Fruit fly (Drosophila melanogaster) whole organism, embryonic: ENCODE measurements around the gene CG43401.

ENCODE experiments used
- Aef1 ChIP-seq: fragments of 200-800 bp; sonication (Bioruptor generic); IDR thresholded peaks from 3 replicates; pipeline ENCODE4 v1.3.6; 2022; ENCODE audit warnings: missing biosample characterization, missing genetic modification characterization
- CG10959 ChIP-seq: fragments of 200-800 bp; sonication (Bioruptor generic); IDR thresholded peaks from 2 replicates; pipeline ENCODE4 v1.3.6; 2022; ENCODE audit warnings: missing biosample characterization, missing genetic modification characterization
- CG10979 ChIP-seq: fragments of 200-800 bp; sonication (Bioruptor generic); optimal IDR thresholded peaks from 2 replicates; lab custom pipeline; 2018; ENCODE audit warnings: missing biosample characterization, mild to moderate bottlenecking, missing genetic modification characterization, moderate library complexity
- CG11398 ChIP-seq: fragments of 200-800 bp; sonication (Bioruptor generic); optimal IDR thresholded peaks from 2 replicates; lab custom pipeline; 2016; ENCODE audit warnings: missing biosample characterization, missing genetic modification characterization
- CG12219 ChIP-seq: fragments of 200-800 bp; sonication (Bioruptor generic); optimal IDR thresholded peaks from 3 replicates; lab custom pipeline; 2018; ENCODE audit warnings: missing biosample characterization, mild to moderate bottlenecking, missing genetic modification characterization
- CG12942 ChIP-seq: fragments of 200-800 bp; sonication (Bioruptor generic); optimal IDR thresholded peaks from 3 replicates; lab custom pipeline; 2016; ENCODE audit warnings: missing biosample characterization, missing genetic modification characterization
- CG15011 ChIP-seq: fragments of 200-800 bp; sonication (Bioruptor generic); optimal IDR thresholded peaks from 3 replicates; lab custom pipeline; 2018; ENCODE audit warnings: missing biosample characterization, mild to moderate bottlenecking, missing genetic modification characterization
- CG15073 ChIP-seq: fragments of 200-800 bp; sonication (Bioruptor generic); optimal IDR thresholded peaks from 2 replicates; lab custom pipeline; 2016; ENCODE audit warnings: missing biosample characterization, missing genetic modification characterization
- CG1529 ChIP-seq: fragments of 200-800 bp; sonication (Bioruptor generic); optimal IDR thresholded peaks from 3 replicates; lab custom pipeline; 2018; ENCODE audit warnings: missing biosample characterization, missing genetic modification characterization
- CG1602 ChIP-seq: fragments of 200-800 bp; sonication (Bioruptor generic); optimal IDR thresholded peaks from 3 replicates; lab custom pipeline; 2016; ENCODE audit warnings: missing biosample characterization, missing genetic modification characterization
- CG17912 ChIP-seq: fragments of 200-800 bp; sonication (Bioruptor generic); optimal IDR thresholded peaks from 2 replicates; lab custom pipeline; 2018; ENCODE audit warnings: missing biosample characterization, mild to moderate bottlenecking, missing genetic modification characterization
- CG1792 ChIP-seq: fragments of 200-800 bp; sonication (Bioruptor generic); optimal IDR thresholded peaks from 2 replicates; lab custom pipeline; 2016; ENCODE audit warnings: missing biosample characterization, missing genetic modification characterization
- CG18011 ChIP-seq: fragments of 200-800 bp; sonication (Bioruptor generic); optimal IDR thresholded peaks from 2 replicates; lab custom pipeline; 2017; ENCODE audit warnings: missing biosample characterization, missing genetic modification characterization, mild to moderate bottlenecking, moderate library complexity, missing genotype
- CG18476 ChIP-seq: fragments of 200-800 bp; sonication (Bioruptor generic); optimal IDR thresholded peaks from 2 replicates; lab custom pipeline; 2016; ENCODE audit warnings: missing biosample characterization, mild to moderate bottlenecking, missing genetic modification characterization
- CG18619 ChIP-seq: fragments of 200-800 bp; sonication (Bioruptor generic); optimal IDR thresholded peaks from 3 replicates; lab custom pipeline; 2017; ENCODE audit warnings: missing biosample characterization, mild to moderate bottlenecking, missing genetic modification characterization
- CG2116 ChIP-seq: fragments of 200-800 bp; sonication (Bioruptor generic); optimal IDR thresholded peaks from 3 replicates; lab custom pipeline; 2018; ENCODE audit warnings: missing biosample characterization, mild to moderate bottlenecking, missing genetic modification characterization
- CG2129 ChIP-seq: fragments of 200-800 bp; sonication (Bioruptor generic); IDR thresholded peaks from 2 replicates; pipeline ENCODE4 v1.3.6; 2022; ENCODE audit warnings: missing biosample characterization, missing genetic modification characterization; ENCODE audit not compliant: partially characterized antibody
- CG32532 ChIP-seq: fragments of 200-800 bp; sonication (Bioruptor generic); IDR thresholded peaks from 2 replicates; pipeline ENCODE4 v1.3.6; 2022; ENCODE audit warnings: missing biosample characterization, missing genetic modification characterization
- CG3847 ChIP-seq: fragments of 200-800 bp; sonication (Bioruptor generic); IDR thresholded peaks from 2 replicates; pipeline ENCODE4 v1.3.6; 2022; ENCODE audit warnings: missing biosample characterization, missing genetic modification characterization
- CG5180 ChIP-seq: fragments of 200-800 bp; sonication (Bioruptor generic); optimal IDR thresholded peaks from 3 replicates; lab custom pipeline; 2017; ENCODE audit warnings: missing biosample characterization, missing genetic modification characterization, mild to moderate bottlenecking, moderate library complexity, missing genetic modification reagents
- CG6765 ChIP-seq: fragments of 200-800 bp; sonication (Bioruptor generic); optimal IDR thresholded peaks from 3 replicates; lab custom pipeline; 2017; ENCODE audit warnings: missing biosample characterization, mild to moderate bottlenecking, missing genetic modification characterization
- CG7556 ChIP-seq: fragments of 200-800 bp; sonication (Bioruptor generic); optimal IDR thresholded peaks from 2 replicates; lab custom pipeline; 2017; ENCODE audit warnings: missing biosample characterization, mild to moderate bottlenecking, missing genetic modification characterization
- CG7987 ChIP-seq: fragments of 200-800 bp; sonication (Bioruptor generic); optimal IDR thresholded peaks from 2 replicates; lab custom pipeline; 2018; ENCODE audit warnings: missing biosample characterization, mild to moderate bottlenecking, missing genetic modification characterization, moderate library complexity
- CG8089 ChIP-seq: fragments of 200-800 bp; sonication (Bioruptor generic); optimal IDR thresholded peaks from 3 replicates; lab custom pipeline; 2016; ENCODE audit warnings: missing biosample characterization, missing genetic modification characterization
- CG8924 ChIP-seq: fragments of 200-800 bp; optimal IDR thresholded peaks from 3 replicates; lab custom pipeline; 2019; ENCODE audit warnings: missing biosample characterization, mild to moderate bottlenecking, missing genetic modification characterization, moderate library complexity
- E2f1 ChIP-seq: fragments of 200-800 bp; sonication (Bioruptor generic); IDR thresholded peaks from 2 replicates; pipeline ENCODE4 v1.3.6; 2022; ENCODE audit warnings: missing biosample characterization, missing genetic modification characterization
- Ets65A ChIP-seq: fragments of 200-800 bp; sonication (Bioruptor generic); peaks from one replicate; lab custom pipeline; 2016; ENCODE audit warnings: missing biosample characterization, missing genetic modification characterization
- Gsc ChIP-seq: fragments of 200-800 bp; sonication (Bioruptor generic); IDR thresholded peaks from 2 replicates; pipeline ENCODE4 v1.3.6; 2022; ENCODE audit warnings: missing biosample characterization, missing genetic modification characterization
- H2.0 ChIP-seq: fragments of 200-800 bp; sonication (Bioruptor generic); IDR thresholded peaks from 2 replicates; pipeline ENCODE4 v1.3.6; 2022; ENCODE audit warnings: missing biosample characterization, missing genetic modification characterization
- Neu2 ChIP-seq: fragments of 200-800 bp; sonication (Bioruptor generic); optimal IDR thresholded peaks from 3 replicates; lab custom pipeline; 2016; ENCODE audit warnings: missing biosample characterization, missing genetic modification characterization, borderline replicate concordance
- Nf-YB ChIP-seq: fragments of 200-800 bp; sonication (Bioruptor generic); optimal IDR thresholded peaks from 3 replicates; lab custom pipeline; 2019; ENCODE audit warnings: missing biosample characterization, mild to moderate bottlenecking, missing genetic modification characterization, moderate library complexity
- Usf ChIP-seq: fragments of 200-800 bp; sonication (Bioruptor generic); optimal IDR thresholded peaks from 2 replicates; lab custom pipeline; 2017; ENCODE audit warnings: missing genotype, missing biosample characterization, missing genetic modification characterization
- ab ChIP-seq: fragments of 200-800 bp; sonication (Bioruptor generic); optimal IDR thresholded peaks from 2 replicates; lab custom pipeline; 2016; ENCODE audit warnings: missing biosample characterization, missing genetic modification characterization
- az2 ChIP-seq: fragments of 200-800 bp; sonication (Bioruptor generic); optimal IDR thresholded peaks from 3 replicates; lab custom pipeline; 2016; ENCODE audit warnings: missing biosample characterization, missing genetic modification characterization
- bbx ChIP-seq: fragments of 200-800 bp; sonication (Bioruptor generic); IDR thresholded peaks from 2 replicates; pipeline ENCODE4 v1.3.6; 2022; ENCODE audit warnings: missing biosample characterization, missing genetic modification characterization; ENCODE audit not compliant: partially characterized antibody
- chif ChIP-seq, 2 experiments: fragments of 200-800 bp; sonication (Bioruptor generic); optimal IDR thresholded peaks; 3 replicates each; lab custom pipeline; 2016; ENCODE audit warnings: missing biosample characterization in 2 of 2, missing genetic modification characterization in 2 of 2
- chm ChIP-seq: fragments of 200-800 bp; sonication (Bioruptor generic); IDR thresholded peaks from 2 replicates; pipeline ENCODE4 v1.3.6; 2022; ENCODE audit warnings: missing biosample characterization, missing genetic modification characterization
- chn ChIP-seq: fragments of 200-800 bp; sonication (Bioruptor generic); optimal IDR thresholded peaks from 2 replicates; lab custom pipeline; 2016; ENCODE audit warnings: missing biosample characterization, missing genetic modification characterization
- dm ChIP-seq: fragments of 200-800 bp; sonication (Bioruptor generic); optimal IDR thresholded peaks from 3 replicates; lab custom pipeline; 2016; ENCODE audit warnings: missing biosample characterization, missing genetic modification characterization
- her ChIP-seq: fragments of 200-800 bp; sonication (Bioruptor generic); optimal IDR thresholded peaks from 2 replicates; lab custom pipeline; 2016; ENCODE audit warnings: missing biosample characterization, missing genetic modification characterization
- maf-S ChIP-seq: fragments of 200-800 bp; sonication (Bioruptor generic); optimal IDR thresholded peaks from 2 replicates; lab custom pipeline; 2016; ENCODE audit warnings: missing biosample characterization, missing genetic modification characterization
- p53 ChIP-seq: fragments of 200-800 bp; sonication (Bioruptor generic); optimal IDR thresholded peaks from 2 replicates; lab custom pipeline; 2016; ENCODE audit warnings: missing biosample characterization, missing genetic modification characterization
- pan ChIP-seq, 4 experiments: fragments of >200 bp in 3 of 4; fragments of 200-800 bp in 1 of 4; sonication (Bioruptor generic) in 1 of 4; optimal IDR thresholded peaks in 3 of 4; IDR thresholded peaks in 1 of 4; 2 replicates each; pipeline versions ENCODE4 v1.3.6 to Lab custom; 2017 to 2022; ENCODE audit warnings: missing biosample characterization in 2 of 4, missing genetic modification characterization in 2 of 4, mixed read lengths in 1 of 4
- salm ChIP-seq: fragments of 200-800 bp; sonication (Bioruptor generic); optimal IDR thresholded peaks from 2 replicates; lab custom pipeline; 2018; ENCODE audit warnings: missing biosample characterization, mild to moderate bottlenecking, missing genetic modification characterization
- sim ChIP-seq: fragments of 200-800 bp; sonication (Bioruptor generic); IDR thresholded peaks from 2 replicates; pipeline ENCODE4 v1.3.6; 2022; ENCODE audit warnings: missing biosample characterization, missing genetic modification characterization
- stc ChIP-seq: fragments of 200-800 bp; sonication (Bioruptor generic); IDR thresholded peaks from 2 replicates; pipeline ENCODE4 v1.3.6; 2022; ENCODE audit warnings: missing biosample characterization, missing genetic modification characterization
- stwl ChIP-seq: fragments of 200-800 bp; sonication (Bioruptor generic); optimal IDR thresholded peaks from 3 replicates; lab custom pipeline; 2018; ENCODE audit warnings: missing biosample characterization, mild to moderate bottlenecking, missing genetic modification characterization, moderate library complexity
- toy ChIP-seq: fragments of 200-800 bp; sonication (Bioruptor generic); IDR thresholded peaks from 2 replicates; pipeline ENCODE4 v1.3.6; 2022; ENCODE audit warnings: missing biosample characterization, missing genetic modification characterization
- vfl ChIP-seq: fragments of 200-800 bp; sonication (Bioruptor generic); optimal IDR thresholded peaks from 2 replicates; lab custom pipeline; 2016; ENCODE audit warnings: missing biosample characterization, missing genetic modification characterization
- z ChIP-seq: fragments of 200-800 bp; sonication (Bioruptor generic); IDR thresholded peaks from 3 replicates; pipeline ENCODE4 v1.3.6; 2022; ENCODE audit warnings: missing biosample characterization, missing genetic modification characterization
- zen2 ChIP-seq: fragments of 200-800 bp; sonication (Bioruptor generic); IDR thresholded peaks from 3 replicates; pipeline ENCODE4 v1.3.6; 2022; ENCODE audit warnings: missing biosample characterization, missing genetic modification characterization; ENCODE audit not compliant: partially characterized antibody

CG43401 gene

dm6 chr2L:1420287-1420686 lies 8.0 kb upstream of the CG43401 start, which contains the start of gene robo2 (continued):
- TF ChIP-seq CG32532 (peak; percentile 67; the same call in 1 of the 2 replicates), p53 (GFP tag; lab: Kevin White, UChicago) (no peak), stwl (tag; lab: Kevin White, UChicago) (peak; percentile 62), CG17912 (GFP tag; lab: Kevin White, UChicago) (no peak), Ets65A (GFP tag; lab: Kevin White, UChicago) (no peak), Usf (GFP tag; lab: Kevin White, UChicago) (no peak), her (GFP tag; lab: Kevin White, UChicago) (peak; percentile 57), CG8924 (tag; lab: Kevin White, UChicago) (peak; percentile 47), Aef1 (GFP tag; lab: Robert Waterston, UW) (no peak), CG18011 (GFP tag; lab: Kevin White, UChicago) (no peak), CG5180 (GFP tag; lab: Kevin White, UChicago) (peak; percentile 93), ab (GFP tag; lab: Kevin White, UChicago) (no peak), z (peak; percentile 57; the same call in 2 of the 3 replicates), chif (GFP tag; optimal IDR thresholded peaks at IDR 0.05; lab: Kevin White, UChicago) (peak in 1 of 2 experiments; percentile 22), CG15011 (no peak), CG6765 (GFP tag; lab: Kevin White, UChicago) (no peak), CG1602 (GFP tag; lab: Kevin White, UChicago) (no peak), CG2116 (GFP tag; lab: Kevin White, UChicago) (no peak), CG10979 (peak; percentile 33), CG11398 (peak; percentile 67), CG2129 (GFP tag; lab: Robert Waterston, UW) (no peak), Nf-YB (GFP tag; lab: Kevin White, UChicago) (peak; percentile 58), CG10959 (GFP tag; lab: Robert Waterston, UW) (no peak), CG1792 (GFP tag; lab: Kevin White, UChicago) (no peak), chm (GFP tag; lab: Robert Waterston, UW) (peak; percentile 96), toy (GFP tag; lab: Robert Waterston, UW) (peak; percentile 71), vfl (GFP tag; lab: Kevin White, UChicago) (no peak), maf-S (peak; percentile 27), zen2 (no peak), CG18476 (GFP tag; lab: Kevin White, UChicago) (no peak), sim (GFP tag; lab: Robert Waterston, UW) (peak; percentile 75), CG8089 (GFP tag; lab: Kevin White, UChicago) (peak; percentile 26), bbx (GFP tag; lab: Robert Waterston, UW) (peak; percentile 78), salm (tag; lab: Kevin White, UChicago) (peak; percentile 40), CG7987 (GFP tag; lab: Kevin White, UChicago) (peak; percentile 67), CG12942 (peak; percentile 11), stc (GFP tag; lab: Robert Waterston, UW) (peak; percentile 47; the same call in 1 of the 2 replicates), E2f1 (GFP tag; lab: Robert Waterston, UW) (no peak), CG18619 (GFP tag; lab: Kevin White, UChicago) (peak; percentile 42), H2.0 (GFP tag; lab: Robert Waterston, UW) (no peak), Neu2 (GFP tag; lab: Kevin White, UChicago) (peak; percentile 7), CG12219 (GFP tag; lab: Kevin White, UChicago) (peak; percentile 59), CG1529 (GFP tag; lab: Kevin White, UChicago) (no peak), pan (optimal IDR thresholded peaks at IDR 0.05; lab: Kevin White, UChicago) (no peak), pan (GFP tag; optimal IDR thresholded peaks at IDR 0.05 in 1 of 2, IDR thresholded peaks at IDR 0.05 in 1 of 2) (peak in 1 of 2 experiments; percentile 66), chn (peak; percentile 46), az2 (GFP tag; lab: Kevin White, UChicago) (no peak), CG3847 (GFP tag; lab: Robert Waterston, UW) (peak; percentile 29), CG7556 (peak; percentile 26), CG15073 (no peak), Gsc (no peak), dm (GFP tag; lab: Kevin White, UChicago) (peak; percentile 31)
